Fruit fly (Drosophila melanogaster): ENCODE measurements around the gene MED11.
A peak's percentile ranks its signal among the peaks of the same experiment; 100 is the strongest.

MED11 gene

dm6 chr3L:18791232-18792008, 45.8 kb downstream of the MED11 start (continued):
- TF ChIP-seq fd59A (GFP tag; optimal IDR thresholded peaks at IDR 0.05) = peak; percentile 42
- no peak for TF ChIP-seq Eip93F (GFP tag; optimal IDR thresholded peaks at IDR 0.05)
- TF ChIP-seq Smox (GFP tag; optimal IDR thresholded peaks at IDR 0.05) = no peak
- TF ChIP-seq CG16779 (tag; optimal IDR thresholded peaks at IDR 0.05) = peak; percentile 40
- peak; percentile 75 for TF ChIP-seq eg (GFP tag; IDR thresholded peaks at IDR 0.05)
- TF ChIP-seq CG8632 (GFP tag; optimal IDR thresholded peaks at IDR 0.05) = no peak
- TF ChIP-seq topi (GFP tag; optimal IDR thresholded peaks at IDR 0.05) = no peak
- peak; percentile 7 for TF ChIP-seq CG4318 (GFP tag; optimal IDR thresholded peaks at IDR 0.05)
- no peak for TF ChIP-seq achi (GFP tag; optimal IDR thresholded peaks at IDR 0.05)
- TF ChIP-seq Sox15 (GFP tag; optimal IDR thresholded peaks at IDR 0.05) = no peak
- peak; percentile 34; the same call in 1 of the 2 replicates for TF ChIP-seq CG11294 (GFP tag; IDR thresholded peaks at IDR 0.05)
- peak; percentile 68 for TF ChIP-seq fkh (GFP tag; optimal IDR thresholded peaks at IDR 0.05)
- peak; percentile 40 for TF ChIP-seq CG9139 (GFP tag; optimal IDR thresholded peaks at IDR 0.05)
- TF ChIP-seq CG11762 (GFP tag; optimal IDR thresholded peaks at IDR 0.05; ENCODE audit: insufficient read depth) = no peak
- peak; percentile 0 for TF ChIP-seq CG6792 (GFP tag; optimal IDR thresholded peaks at IDR 0.05)

dm6 chr3L:18792009-18792339, 46.3 kb downstream of the MED11 start:
- TF ChIP-seq esn (GFP tag; optimal IDR thresholded peaks at IDR 0.05) (no peak), CG8632 (GFP tag; optimal IDR thresholded peaks at IDR 0.05) (no peak), acj6 (GFP tag; optimal IDR thresholded peaks at IDR 0.05) (no peak), svp (GFP tag) (peak; percentile 83), vri (GFP tag; optimal IDR thresholded peaks at IDR 0.05) (peak; percentile 96), CG10669 (GFP tag; optimal IDR thresholded peaks at IDR 0.05) (no peak)

- TF ChIP-seq CG11902 (GFP tag; optimal IDR thresholded peaks at IDR 0.05) = no peak
- no peak for TF ChIP-seq net (GFP tag; optimal IDR thresholded peaks at IDR 0.05)
- peak; percentile 46; the same call in 1 of the 3 replicates for TF ChIP-seq eg (GFP tag; IDR thresholded peaks at IDR 0.05)
- no peak for TF ChIP-seq Hr4 (GFP tag; optimal IDR thresholded peaks at IDR 0.05)
- peak; percentile 30 for TF ChIP-seq Eip78C (GFP tag)
- TF ChIP-seq Sox102F (GFP tag; optimal IDR thresholded peaks at IDR 0.05) = no peak
- TF ChIP-seq Gug (GFP tag; IDR thresholded peaks at IDR 0.05) = no peak
- peak; percentile 41; the same call in 1 of the 3 replicates for TF ChIP-seq CG6163 (GFP tag; IDR thresholded peaks at IDR 0.05)
- TF ChIP-seq CG15336 (GFP tag; IDR thresholded peaks at IDR 0.05) = peak; percentile 43; the same call in 1 of the 2 replicates
- TF ChIP-seq topi (GFP tag; optimal IDR thresholded peaks at IDR 0.05) = no peak
- TF ChIP-seq Sox15 (GFP tag; optimal IDR thresholded peaks at IDR 0.05) = no peak
- peak; percentile 17 for TF ChIP-seq Eip75B (GFP tag; optimal IDR thresholded peaks at IDR 0.05)
- TF ChIP-seq fd59A (GFP tag; optimal IDR thresholded peaks at IDR 0.05) = no peak
- 0 out of 2 replicates have a peak, but pooled peaks have one; percentile 20 for TF ChIP-seq CG11294 (GFP tag; IDR thresholded peaks at IDR 0.05)
- TF ChIP-seq CG10631 (GFP tag; optimal IDR thresholded peaks at IDR 0.05) = no peak
- no peak for TF ChIP-seq Blimp-1 (GFP tag; optimal IDR thresholded peaks at IDR 0.05)
- TF ChIP-seq CG6808 (GFP tag; optimal IDR thresholded peaks at IDR 0.05) = peak; percentile 8
Measured at dm6 chr3L:18792834-18793233, 47.2 kb downstream of the MED11 start.

dm6 chr3L:18795056-18795841, 49.6 kb downstream of the MED11 start:
- TF ChIP-seq Hr4 (GFP tag; optimal IDR thresholded peaks at IDR 0.05) = peak; percentile 1
- no peak for TF ChIP-seq Hr38 (GFP tag; optimal IDR thresholded peaks at IDR 0.05)
- no peak for TF ChIP-seq CG31627 (GFP tag; optimal IDR thresholded peaks at IDR 0.05)
- TF ChIP-seq CG6163 (GFP tag; IDR thresholded peaks at IDR 0.05) = 0 out of 3 replicates have a peak, but pooled peaks have one; percentile 38
- no peak for TF ChIP-seq CG1621 (tag; optimal IDR thresholded peaks at IDR 0.05)
- TF ChIP-seq Smox (GFP tag; optimal IDR thresholded peaks at IDR 0.05) = no peak
- TF ChIP-seq Blimp-1 (GFP tag; optimal IDR thresholded peaks at IDR 0.05) = no peak
- no peak for TF ChIP-seq CG3032 (tag; optimal IDR thresholded peaks at IDR 0.05)
- TF ChIP-seq CG8632 (GFP tag; optimal IDR thresholded peaks at IDR 0.05) = no peak
- TF ChIP-seq Gug (GFP tag; IDR thresholded peaks at IDR 0.05) = no peak
- TF ChIP-seq CG8319 (GFP tag; optimal IDR thresholded peaks at IDR 0.05) = no peak
- no peak for TF ChIP-seq CG6792 (GFP tag; optimal IDR thresholded peaks at IDR 0.05)
- no peak for TF ChIP-seq Sox14 (GFP tag; optimal IDR thresholded peaks at IDR 0.05)
- no peak for TF ChIP-seq CG6276 (GFP tag; optimal IDR thresholded peaks at IDR 0.05)
- no peak for TF ChIP-seq achi (GFP tag; optimal IDR thresholded peaks at IDR 0.05)
- TF ChIP-seq Ets21C (GFP tag; optimal IDR thresholded peaks at IDR 0.05) = no peak
- 0 out of 2 replicates have a peak, but pooled peaks have one; percentile 6 for TF ChIP-seq CG15336 (GFP tag; IDR thresholded peaks at IDR 0.05)
- no peak for TF ChIP-seq CG9139 (GFP tag; optimal IDR thresholded peaks at IDR 0.05)
- no peak for TF ChIP-seq vri (GFP tag; optimal IDR thresholded peaks at IDR 0.05)
- no peak for TF ChIP-seq CG4318 (GFP tag; optimal IDR thresholded peaks at IDR 0.05)
- no peak for TF ChIP-seq Ets96B (tag; optimal IDR thresholded peaks at IDR 0.05)
- no peak for TF ChIP-seq CG6808 (GFP tag; optimal IDR thresholded peaks at IDR 0.05)
- no peak for TF ChIP-seq CG10669 (GFP tag; optimal IDR thresholded peaks at IDR 0.05)
